Fruit fly (Drosophila melanogaster) Kc167 (cell line): Measurements from ENCODE around the gene CG33679.

Experiments used
- Myc ChIP-seq: fragments of >200 bp; optimal IDR thresholded peaks from 2 replicates; lab custom pipeline; 2017; ENCODE audit warnings: missing external identifiers
- Sin3A ChIP-seq: fragments of >200 bp; optimal IDR thresholded peaks from 2 replicates; lab custom pipeline; 2018; ENCODE audit warnings: missing external identifiers
- h ChIP-seq: fragments of >200 bp; optimal IDR thresholded peaks from 3 replicates; lab custom pipeline; 2018; ENCODE audit warnings: missing external identifiers
- insv ChIP-seq: fragments of >200 bp; optimal IDR thresholded peaks from 3 replicates; lab custom pipeline; 2018; ENCODE audit warnings: missing external identifiers
- psq ChIP-seq: fragments of >200 bp; optimal IDR thresholded peaks from 2 replicates; lab custom pipeline; 2017; ENCODE audit warnings: missing external identifiers
- ttk ChIP-seq: sonication (Bioruptor generic); optimal IDR thresholded peaks from 2 replicates; lab custom pipeline; 2017; ENCODE audit warnings: missing external identifiers

DNA sequence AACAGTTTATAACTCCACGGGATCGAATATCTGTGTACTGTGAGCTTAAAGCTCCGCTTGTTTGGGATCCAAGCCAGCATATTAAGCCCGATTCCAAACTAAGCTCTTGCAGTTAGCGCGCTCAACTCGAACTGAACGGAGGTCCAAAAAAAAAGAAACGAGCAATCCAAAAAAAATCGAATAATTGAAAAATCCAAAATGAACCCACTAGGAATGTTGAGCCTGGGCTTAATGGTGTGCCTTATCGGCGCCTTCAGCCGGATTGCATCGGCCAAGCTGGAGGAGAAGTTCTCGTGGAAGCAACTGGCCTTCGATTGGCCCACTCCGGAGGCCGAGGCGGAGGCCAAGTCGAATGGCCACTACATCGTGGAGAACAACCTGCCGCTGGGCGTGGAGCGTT lies 22.7 kb upstream of the CG33679 start, which contains the start of gene yellow-c:
- TF ChIP-seq Myc (lab: Kevin White, UChicago), result no peak
- TF ChIP-seq Sin3A (lab: Kevin White, UChicago), result no peak
- TF ChIP-seq psq (lab: Kevin White, UChicago), result no peak
- no peak for TF ChIP-seq insv (lab: Kevin White, UChicago)
- TF ChIP-seq h, result no peak
- no peak for TF ChIP-seq ttk
